Fruit fly (Drosophila melanogaster): ENCODE data around the gene CG10195.

DNA sequence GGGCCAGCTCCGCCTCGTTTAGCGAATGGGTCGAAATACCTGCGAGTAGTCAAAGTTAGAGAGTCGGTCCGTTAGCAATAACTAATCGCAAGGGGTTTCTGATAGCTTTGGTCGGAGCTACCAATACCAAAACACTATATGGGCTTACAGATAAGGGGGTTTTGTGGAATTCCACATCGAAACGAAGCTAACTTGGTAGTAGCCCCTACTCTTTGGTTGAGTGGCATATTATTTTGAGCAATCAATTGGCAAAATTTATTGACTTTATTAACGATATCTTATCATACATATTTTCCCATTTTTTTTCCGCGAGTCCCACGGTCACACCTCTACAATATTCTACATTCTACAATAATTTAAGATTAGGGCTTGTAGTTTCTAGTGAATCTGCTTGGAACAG lies 21.8 kb upstream of the CG10195 start:
- TF ChIP-seq Dll (optimal IDR thresholded peaks at IDR 0.05) (no peak), CG8478 (optimal IDR thresholded peaks at IDR 0.05) (no peak), pan (optimal IDR thresholded peaks at IDR 0.05) (no peak), psq (optimal IDR thresholded peaks at IDR 0.05) (no peak), usp (GFP tag; optimal IDR thresholded peaks at IDR 0.05) (no peak), EcR (GFP tag; optimal IDR thresholded peaks at IDR 0.05) (no peak)
